Worm (Caenorhabditis elegans) whole organism, L3 larva: Measurements from ENCODE around the gene F59B10.6.

Experiments
- ZK546.5 ChIP-seq: sonication (generic microtip); optimal IDR thresholded peaks from 2 replicates; lab custom pipeline; 2017; ENCODE audit warnings: missing biosample characterization, missing genetic modification characterization
- ceh-82 ChIP-seq: fragments of 150-350 bp; optimal IDR thresholded peaks from 2 replicates; lab custom pipeline; 2014; ENCODE audit warnings: missing biosample characterization, missing genetic modification characterization
- elt-3 ChIP-seq, 3 experiments: fragments of 150-350 bp in 1 of 3; sonication (generic microtip) in 2 of 3; optimal IDR thresholded peaks; 2 replicates in 2 of 3; 4 replicates in 1 of 3; lab custom pipeline; 2014 to 2017; ENCODE audit warnings: missing biosample characterization in 3 of 3, missing genetic modification characterization in 3 of 3
- fos-1 ChIP-seq: fragments of 150-350 bp; optimal IDR thresholded peaks from 2 replicates; lab custom pipeline; 2014; ENCODE audit warnings: missing biosample characterization, missing genetic modification characterization
- nhr-237 ChIP-seq: fragments of 150-350 bp; optimal IDR thresholded peaks from 2 replicates; lab custom pipeline; 2014; ENCODE audit warnings: missing biosample characterization, missing genetic modification characterization

DNA sequence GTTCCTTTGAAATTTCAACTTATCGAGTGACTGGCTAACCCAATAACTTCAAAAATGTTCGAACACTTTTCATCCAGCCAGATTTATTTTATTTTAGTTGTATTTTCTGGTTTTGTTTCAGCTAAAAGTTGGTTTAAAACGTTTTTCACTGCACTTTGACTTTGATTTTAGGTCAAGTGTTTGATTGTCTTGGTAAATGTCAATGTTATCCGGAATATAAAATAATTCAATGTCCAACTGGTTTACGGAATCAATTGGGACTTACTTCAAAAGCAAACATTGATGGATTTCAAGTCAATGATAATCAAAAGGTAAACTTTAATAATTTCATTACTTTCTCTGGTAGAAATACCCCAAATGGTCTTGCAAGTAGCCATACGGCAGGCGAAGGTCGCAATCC is 40.4 kb downstream of the F59B10.6 start:
- TF ChIP-seq elt-3 (tag; optimal IDR thresholded peaks at IDR 0.05; lab: Kevin White, UChicago) (no peak), nhr-237 (tag; lab: Kevin White, UChicago) (no peak), fos-1 (tag; lab: Kevin White, UChicago) (no peak), ZK546.5 (no peak), ceh-82 (tag; lab: Kevin White, UChicago) (no peak)
